Fruit fly (Drosophila melanogaster): ENCODE measurements around the gene Snoo.

Gene Snoo

DNA sequence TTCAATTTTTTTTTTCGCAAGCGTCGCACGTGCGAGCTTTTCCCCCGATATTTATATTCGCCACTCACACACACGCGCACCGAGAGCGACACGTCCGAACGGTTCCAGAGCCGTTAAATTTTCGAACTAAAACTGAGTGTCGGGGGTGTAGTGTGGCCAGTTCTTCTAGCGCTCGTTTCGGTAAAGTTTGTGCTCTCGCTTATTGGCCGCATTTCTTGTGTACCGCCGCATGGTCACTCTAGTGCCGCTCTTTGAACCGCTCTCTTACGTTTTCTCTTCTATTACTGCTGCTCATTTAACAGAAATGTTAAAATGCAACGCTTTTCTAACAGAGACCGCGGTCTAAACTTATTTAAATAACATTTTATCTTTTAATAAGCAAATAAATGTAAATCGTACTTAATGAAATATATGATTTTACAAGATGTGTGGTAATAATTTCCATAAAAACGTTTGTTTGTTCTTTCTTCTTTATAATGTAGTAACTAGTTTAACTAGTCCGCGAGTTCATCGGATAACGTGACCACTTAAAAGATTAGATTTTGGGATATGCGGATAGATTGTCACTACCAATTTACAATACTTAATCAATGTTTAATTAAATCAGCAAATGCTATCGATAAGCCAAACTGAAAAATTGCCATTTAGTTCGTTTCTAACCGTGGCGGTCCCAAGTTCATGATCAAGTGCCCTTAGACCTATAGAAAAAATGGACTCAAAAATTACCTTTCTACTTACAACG lies at the start of gene Snoo:
Gene Snoo (minus strand): TSS at position 138 of the 742 bp plus-strand sequence.
- TF ChIP-seq psq (optimal IDR thresholded peaks at IDR 0.05) (no peak), CG8478 (optimal IDR thresholded peaks at IDR 0.05) (no peak), Dll (optimal IDR thresholded peaks at IDR 0.05) (no peak), pan (optimal IDR thresholded peaks at IDR 0.05) (no peak), EcR (GFP tag; optimal IDR thresholded peaks at IDR 0.05) (no peak), usp (GFP tag; optimal IDR thresholded peaks at IDR 0.05) (no peak)

- no peak for TF ChIP-seq usp (GFP tag; optimal IDR thresholded peaks at IDR 0.05)
- no peak for TF ChIP-seq psq (optimal IDR thresholded peaks at IDR 0.05)
- TF ChIP-seq pan (optimal IDR thresholded peaks at IDR 0.05): no peak
- TF ChIP-seq Dll (optimal IDR thresholded peaks at IDR 0.05): no peak
- no peak for TF ChIP-seq CG8478 (optimal IDR thresholded peaks at IDR 0.05)
- no peak for TF ChIP-seq EcR (GFP tag; optimal IDR thresholded peaks at IDR 0.05)
Observed at dm6 chr2L:8033756-8034155, 49.8 kb upstream of the Snoo start.

- TF ChIP-seq pan (optimal IDR thresholded peaks at IDR 0.05) (no peak), EcR (GFP tag; optimal IDR thresholded peaks at IDR 0.05) (no peak), usp (GFP tag; optimal IDR thresholded peaks at IDR 0.05) (no peak)
Observed at dm6 chr2L:8031588-8031987, 47.6 kb upstream of the Snoo start.

dm6 chr2L:8030693-8031210 lies 46.8 kb upstream of the Snoo start, which contains the start of gene Cka:
Gene Cka (plus strand): TSS chr2L:8030721.
- TF ChIP-seq pan (optimal IDR thresholded peaks at IDR 0.05) (no peak), EcR (GFP tag; optimal IDR thresholded peaks at IDR 0.05) (no peak), CG8478 (optimal IDR thresholded peaks at IDR 0.05) (peak; percentile 77)

- no peak for TF ChIP-seq EcR (GFP tag; optimal IDR thresholded peaks at IDR 0.05)
- TF ChIP-seq CG8478 (optimal IDR thresholded peaks at IDR 0.05): no peak
- no peak for TF ChIP-seq Dll (optimal IDR thresholded peaks at IDR 0.05)
- no peak for TF ChIP-seq usp (GFP tag; optimal IDR thresholded peaks at IDR 0.05)
- no peak for TF ChIP-seq pan (optimal IDR thresholded peaks at IDR 0.05)
- no peak for TF ChIP-seq psq (optimal IDR thresholded peaks at IDR 0.05)
Observed at dm6 chr2L:8030102-8030501, 46.1 kb upstream of the Snoo start.

DNA sequence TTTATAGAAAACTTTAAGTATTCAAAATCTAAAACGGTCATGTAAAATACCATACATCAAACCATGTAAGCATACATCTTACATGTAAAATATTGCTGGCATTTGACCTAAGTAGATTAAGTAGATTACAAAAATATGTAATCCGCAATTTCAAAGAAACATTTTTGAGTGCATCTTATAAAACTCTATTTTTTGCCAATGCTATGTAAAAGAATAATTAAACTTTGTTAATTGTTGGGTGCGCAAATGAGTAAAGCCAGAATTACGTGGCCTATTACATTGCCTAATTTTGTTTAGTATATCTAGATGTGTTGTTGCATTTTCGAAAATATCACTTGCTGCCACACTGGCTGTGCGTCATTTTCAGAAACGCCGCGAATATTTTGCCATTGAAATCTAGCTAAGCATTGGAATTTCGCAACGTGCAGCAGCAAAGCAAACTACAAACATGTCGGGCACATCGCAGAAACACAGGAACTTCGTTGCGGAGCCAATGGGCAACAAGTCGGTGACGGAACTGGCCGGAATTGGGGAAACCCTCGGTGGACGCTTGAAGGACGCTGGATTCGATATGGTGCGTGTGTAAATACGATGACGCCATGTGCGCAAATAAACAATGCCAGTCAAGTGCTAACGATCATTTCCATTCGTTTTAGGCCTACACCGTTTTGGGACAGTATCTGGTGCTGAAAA lies 45.3 kb upstream of the Snoo start, which contains the start of gene baf:
Gene baf (plus strand): TSS at position 303 of the 693 bp plus-strand sequence.
- TF ChIP-seq Dll (optimal IDR thresholded peaks at IDR 0.05): no peak
- no peak for TF ChIP-seq pan (optimal IDR thresholded peaks at IDR 0.05)
- no peak for TF ChIP-seq CG8478 (optimal IDR thresholded peaks at IDR 0.05)
- no peak for TF ChIP-seq usp (GFP tag; optimal IDR thresholded peaks at IDR 0.05)
- TF ChIP-seq psq (optimal IDR thresholded peaks at IDR 0.05): no peak

DNA sequence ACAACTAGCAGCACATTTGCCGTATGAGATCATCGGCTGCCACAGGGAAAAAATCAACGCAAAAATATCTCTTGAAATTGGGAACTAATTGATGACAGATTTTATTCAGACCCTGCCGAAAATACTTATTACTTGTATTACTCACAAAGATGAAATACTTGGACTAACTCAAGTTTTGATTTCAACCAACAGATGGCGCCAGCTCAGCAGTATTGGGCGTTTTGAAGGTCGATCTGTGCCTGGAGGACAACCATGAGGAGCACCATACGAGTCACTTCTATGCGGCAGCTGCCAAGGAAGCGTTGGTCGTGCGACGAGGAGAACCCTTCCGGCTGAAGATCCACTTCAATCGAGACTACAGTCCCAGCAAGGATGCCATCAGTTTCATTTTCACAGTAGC lies 40.3 kb upstream of the Snoo start:
- TF ChIP-seq CG8478 (optimal IDR thresholded peaks at IDR 0.05) (no peak), EcR (GFP tag; optimal IDR thresholded peaks at IDR 0.05) (no peak), usp (GFP tag; optimal IDR thresholded peaks at IDR 0.05) (no peak), Dll (optimal IDR thresholded peaks at IDR 0.05) (no peak), psq (optimal IDR thresholded peaks at IDR 0.05) (no peak), pan (optimal IDR thresholded peaks at IDR 0.05) (no peak)

DNA sequence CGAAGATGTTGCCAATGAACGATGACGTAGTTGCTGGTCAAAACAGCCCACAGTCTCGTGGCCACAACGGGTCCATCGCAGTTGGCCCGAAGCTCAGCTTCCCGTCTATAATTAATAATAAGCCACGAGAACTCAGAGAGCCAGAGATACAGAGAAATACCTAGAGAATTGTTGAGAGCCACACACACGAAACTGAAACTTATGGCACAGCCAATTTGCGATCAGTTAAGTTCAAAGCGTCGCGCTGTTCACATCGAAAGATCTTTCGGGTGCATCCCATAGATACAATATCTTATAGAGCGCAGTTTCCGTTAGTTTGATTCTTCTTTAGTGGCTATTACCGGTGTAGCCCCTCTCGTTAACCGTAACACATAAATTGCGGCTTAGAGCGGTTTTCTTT lies 28.6 kb upstream of the Snoo start:
- no peak for TF ChIP-seq Dll (optimal IDR thresholded peaks at IDR 0.05)
- no peak for TF ChIP-seq CG8478 (optimal IDR thresholded peaks at IDR 0.05)
- no peak for TF ChIP-seq EcR (GFP tag; optimal IDR thresholded peaks at IDR 0.05)
- no peak for TF ChIP-seq psq (optimal IDR thresholded peaks at IDR 0.05)
- TF ChIP-seq pan (optimal IDR thresholded peaks at IDR 0.05): no peak
- no peak for TF ChIP-seq usp (GFP tag; optimal IDR thresholded peaks at IDR 0.05)

dm6 chr2L:8010602-8011455 lies 26.8 kb upstream of the Snoo start, which contains the start of the genes Glyat and Tg:
Gene Glyat (minus strand): TSS chr2L:8010652.
Gene Tg (plus strand): TSS chr2L:8011405.
- TF ChIP-seq pan (optimal IDR thresholded peaks at IDR 0.05): no peak

DNA sequence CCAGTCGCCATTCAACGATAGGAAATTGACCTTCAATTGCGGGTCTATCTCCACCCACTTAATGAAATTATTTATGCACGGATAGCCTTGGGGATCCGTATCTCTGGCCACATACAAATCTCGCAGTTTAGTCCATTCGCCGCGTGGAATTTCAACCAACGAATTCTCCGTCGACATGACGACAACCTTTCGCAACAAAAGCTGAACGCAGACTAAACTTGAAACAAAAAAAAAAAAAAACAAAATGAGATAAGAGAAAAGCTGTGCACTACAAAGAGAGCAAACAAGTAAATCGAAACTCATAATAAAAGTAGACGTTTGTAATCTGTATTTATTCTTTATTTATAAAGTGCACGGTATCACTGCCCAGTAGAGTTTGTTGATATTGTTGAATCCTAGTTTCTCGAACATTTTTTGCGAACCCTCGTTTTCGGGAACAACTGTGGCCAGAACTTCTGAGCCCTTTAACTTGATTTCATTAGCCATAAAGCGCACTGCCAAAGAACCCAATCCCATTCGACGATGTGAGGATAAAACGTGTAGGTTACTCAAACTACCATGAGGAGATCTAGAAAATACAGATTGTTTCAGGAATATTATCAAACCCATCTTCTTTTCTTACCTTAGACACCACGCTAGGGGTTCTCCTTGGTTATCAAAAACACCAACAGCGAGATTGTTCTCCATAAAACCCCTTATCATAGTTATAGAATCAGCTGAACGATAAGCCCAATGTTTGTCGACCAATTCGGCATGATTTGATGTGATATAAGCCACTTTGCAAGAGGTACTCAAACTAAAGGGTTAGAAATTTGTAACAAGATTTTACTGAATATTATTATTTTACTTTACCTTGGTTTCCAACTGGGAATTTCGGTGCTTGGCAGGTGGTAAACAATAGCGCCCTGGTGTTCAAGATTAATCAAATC lies 25.6 kb upstream of the Snoo start, which contains the start of gene CG12560:
Gene CG12560 (minus strand): TSS at position 195 of the 929 bp plus-strand sequence.
- TF ChIP-seq EcR (GFP tag; optimal IDR thresholded peaks at IDR 0.05): no peak
- no peak for TF ChIP-seq CG8478 (optimal IDR thresholded peaks at IDR 0.05)
- no peak for TF ChIP-seq psq (optimal IDR thresholded peaks at IDR 0.05)
- no peak for TF ChIP-seq Dll (optimal IDR thresholded peaks at IDR 0.05)
- no peak for TF ChIP-seq pan (optimal IDR thresholded peaks at IDR 0.05)
- no peak for TF ChIP-seq usp (GFP tag; optimal IDR thresholded peaks at IDR 0.05)

Data from whole organism.